Fruit fly (Drosophila melanogaster): ENCODE results near the gene CG9215.

CG9215 gene

DNA sequence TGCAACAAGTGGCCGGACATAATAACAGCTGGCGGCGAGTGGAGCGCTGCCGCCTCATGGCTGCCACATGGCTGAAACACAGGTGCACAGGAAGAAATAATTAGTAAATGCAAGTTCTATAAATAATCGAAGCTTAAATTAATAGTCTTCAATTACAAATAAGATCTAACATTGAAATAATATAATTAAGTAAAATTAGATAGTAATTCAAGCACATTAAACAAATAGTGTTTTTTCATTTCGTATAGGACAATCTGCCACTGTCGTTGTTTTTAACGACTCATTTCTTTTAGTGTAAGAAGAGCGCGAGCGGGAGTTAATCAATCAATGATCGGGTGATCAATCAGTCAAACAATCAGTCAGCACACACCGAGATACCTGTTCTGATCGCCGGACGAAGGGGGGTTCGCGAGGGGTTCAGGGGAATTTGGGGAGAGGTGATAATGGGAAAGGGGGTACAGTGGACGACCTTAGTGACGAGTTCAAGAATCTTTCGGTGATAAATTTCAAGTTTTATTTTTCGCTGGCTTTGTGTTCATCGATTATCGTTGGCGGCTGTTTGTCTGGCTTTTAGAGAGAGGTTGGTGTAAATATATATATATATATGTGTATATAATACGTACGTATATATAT is 42.7 kb downstream of the CG9215 start (continued):
- no peak for TF ChIP-seq fkh (GFP tag; optimal IDR thresholded peaks at IDR 0.05)

DNA sequence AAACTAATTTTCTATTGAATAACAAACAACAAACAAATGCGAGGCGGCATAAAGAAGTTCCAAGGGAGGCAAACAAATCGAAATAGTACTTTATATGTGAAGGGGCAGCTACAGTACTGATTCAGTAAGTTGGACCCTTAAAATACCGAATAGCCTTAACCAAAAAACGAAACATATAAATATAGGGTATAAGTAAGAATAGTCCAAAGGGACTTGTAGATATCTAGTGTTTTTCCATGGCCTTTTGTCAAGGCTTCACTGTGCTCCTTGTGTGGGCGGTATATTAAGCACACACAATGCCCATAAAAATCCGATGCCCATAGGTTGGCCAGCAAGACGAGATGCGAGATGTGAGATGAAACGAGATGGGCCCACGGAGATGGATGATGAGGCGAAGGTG is 50.6 kb downstream of the CG9215 start:
- TF ChIP-seq Eip75B (GFP tag; optimal IDR thresholded peaks at IDR 0.05) (no peak), Hr39 (GFP tag; optimal IDR thresholded peaks at IDR 0.05) (peak; percentile 8), Eip78C (GFP tag) (peak; percentile 35), CG11294 (GFP tag; IDR thresholded peaks at IDR 0.05) (no peak), Hr4 (GFP tag; optimal IDR thresholded peaks at IDR 0.05) (no peak), CG11762 (GFP tag; optimal IDR thresholded peaks at IDR 0.05; ENCODE audit: insufficient read depth) (no peak), CG8632 (GFP tag; optimal IDR thresholded peaks at IDR 0.05) (no peak), svp (GFP tag) (no peak), Sox14 (GFP tag; optimal IDR thresholded peaks at IDR 0.05) (no peak), topi (GFP tag; optimal IDR thresholded peaks at IDR 0.05) (no peak), lz (GFP tag; optimal IDR thresholded peaks at IDR 0.05) (no peak), CG31627 (GFP tag; optimal IDR thresholded peaks at IDR 0.05) (peak; percentile 14), CG3032 (tag; optimal IDR thresholded peaks at IDR 0.05) (no peak), achi (GFP tag; optimal IDR thresholded peaks at IDR 0.05) (no peak), vri (GFP tag; optimal IDR thresholded peaks at IDR 0.05) (no peak), Gug (GFP tag; IDR thresholded peaks at IDR 0.05) (no peak), esn (GFP tag; optimal IDR thresholded peaks at IDR 0.05) (peak; percentile 12), CG6854 (GFP tag; optimal IDR thresholded peaks at IDR 0.05) (no peak), Eip93F (GFP tag; optimal IDR thresholded peaks at IDR 0.05) (no peak), cyc (GFP tag; optimal IDR thresholded peaks at IDR 0.05) (peak; percentile 1), CG34406 (GFP tag; optimal IDR thresholded peaks at IDR 0.05) (no peak), CG10669 (GFP tag; optimal IDR thresholded peaks at IDR 0.05) (no peak), CG1621 (tag; optimal IDR thresholded peaks at IDR 0.05) (no peak), Met (GFP tag; optimal IDR thresholded peaks at IDR 0.05) (peak; percentile 20), net (GFP tag; optimal IDR thresholded peaks at IDR 0.05) (no peak), Ets21C (GFP tag; optimal IDR thresholded peaks at IDR 0.05) (peak; percentile 12), dac (GFP tag; optimal IDR thresholded peaks at IDR 0.05) (no peak), spab (GFP tag; optimal IDR thresholded peaks at IDR 0.05) (no peak), salr (GFP tag; optimal IDR thresholded peaks at IDR 0.05) (no peak)

Data from whole organism, prepupa.